Fruit fly (Drosophila melanogaster) whole organism, embryonic: ENCODE data around the gene HHEX.

ENCODE experiments used
- Aef1 ChIP-seq: fragments of 200-800 bp; sonication (Bioruptor generic); IDR thresholded peaks from 3 replicates; pipeline ENCODE4 v1.3.6; 2022; ENCODE audit warnings: missing biosample characterization, missing genetic modification characterization
- B-H2 ChIP-seq: fragments of 200-800 bp; sonication (Bioruptor generic); optimal IDR thresholded peaks from 2 replicates; lab custom pipeline; 2018; ENCODE audit warnings: missing biosample characterization, mild to moderate bottlenecking, missing genetic modification characterization
- CG10321 ChIP-seq: fragments of 200-800 bp; sonication (Bioruptor generic); IDR thresholded peaks from 2 replicates; pipeline ENCODE4 v1.3.6; 2022; ENCODE audit warnings: missing biosample characterization, missing genetic modification characterization
- CG10959 ChIP-seq: fragments of 200-800 bp; sonication (Bioruptor generic); IDR thresholded peaks from 2 replicates; pipeline ENCODE4 v1.3.6; 2022; ENCODE audit warnings: missing biosample characterization, missing genetic modification characterization
- CG11695 ChIP-seq: fragments of 200-800 bp; sonication (Bioruptor generic); IDR thresholded peaks from 3 replicates; pipeline ENCODE4 v1.3.6; 2022; ENCODE audit warnings: missing biosample characterization, missing genetic modification characterization
- CG12391 ChIP-seq: fragments of 200-800 bp; sonication (Bioruptor generic); optimal IDR thresholded peaks from 3 replicates; lab custom pipeline; 2018; ENCODE audit warnings: missing biosample characterization, mild to moderate bottlenecking, missing genetic modification characterization, moderate library complexity
- CG13296 ChIP-seq: fragments of 200-800 bp; sonication (Bioruptor generic); optimal IDR thresholded peaks from 3 replicates; lab custom pipeline; 2018; ENCODE audit warnings: missing biosample characterization, mild to moderate bottlenecking, missing genetic modification characterization
- CG15479 ChIP-seq: fragments of 200-800 bp; sonication (Bioruptor generic); optimal IDR thresholded peaks from 3 replicates; lab custom pipeline; 2019; ENCODE audit warnings: missing biosample characterization, mild to moderate bottlenecking, missing genetic modification characterization, moderate library complexity
- CG16779 ChIP-seq: fragments of 200-800 bp; sonication (Bioruptor generic); IDR thresholded peaks from 2 replicates; pipeline ENCODE4 v1.3.6; 2022; ENCODE audit warnings: missing biosample characterization, missing genetic modification characterization
- CG16815 ChIP-seq: fragments of 200-800 bp; sonication (Bioruptor generic); optimal IDR thresholded peaks from 3 replicates; lab custom pipeline; 2017; ENCODE audit warnings: missing biosample characterization, mild to moderate bottlenecking, missing genetic modification characterization
- CG17359 ChIP-seq: fragments of 200-800 bp; sonication (Bioruptor generic); optimal IDR thresholded peaks from 3 replicates; lab custom pipeline; 2018; ENCODE audit warnings: missing biosample characterization, mild to moderate bottlenecking, missing genetic modification characterization, moderate library complexity
- CG3407 ChIP-seq: fragments of 200-800 bp; sonication (Bioruptor generic); optimal IDR thresholded peaks from 2 replicates; lab custom pipeline; 2018; ENCODE audit warnings: missing biosample characterization, mild to moderate bottlenecking, missing genetic modification characterization
- CG34376 ChIP-seq: fragments of 200-800 bp; sonication (Bioruptor generic); optimal IDR thresholded peaks from 2 replicates; lab custom pipeline; 2018; ENCODE audit warnings: missing biosample characterization, mild to moderate bottlenecking, missing genetic modification characterization
- CG4282 ChIP-seq: fragments of 200-800 bp; sonication (Bioruptor generic); optimal IDR thresholded peaks from 2 replicates; lab custom pipeline; 2016; ENCODE audit warnings: missing biosample characterization, missing genetic modification characterization
- CG4360 ChIP-seq: fragments of 200-800 bp; sonication (Bioruptor generic); IDR thresholded peaks from 2 replicates; pipeline ENCODE4 v1.3.6; 2022; ENCODE audit warnings: missing biosample characterization, missing genetic modification characterization
- CG4617 ChIP-seq: fragments of 200-800 bp; sonication (Bioruptor generic); optimal IDR thresholded peaks from 3 replicates; lab custom pipeline; 2016; ENCODE audit warnings: missing biosample characterization, missing genetic modification characterization, borderline replicate concordance
- CG7271 ChIP-seq: fragments of 200-800 bp; sonication (Bioruptor generic); optimal IDR thresholded peaks from 2 replicates; lab custom pipeline; 2018; ENCODE audit warnings: missing biosample characterization, mild to moderate bottlenecking, missing genetic modification characterization, moderate library complexity
- CG7786 ChIP-seq: fragments of 200-800 bp; sonication (Bioruptor generic); optimal IDR thresholded peaks from 2 replicates; lab custom pipeline; 2016; ENCODE audit warnings: missing biosample characterization, missing genetic modification characterization
- CG8281 ChIP-seq: fragments of 200-800 bp; sonication (Bioruptor generic); optimal IDR thresholded peaks from 2 replicates; lab custom pipeline; 2018; ENCODE audit warnings: missing biosample characterization, mild to moderate bottlenecking, missing genetic modification characterization, moderate library complexity
- Dbx ChIP-seq: fragments of 200-800 bp; sonication (Bioruptor generic); IDR thresholded peaks from 3 replicates; pipeline ENCODE4 v1.3.6; 2022; ENCODE audit warnings: missing biosample characterization, missing genetic modification characterization
- Dip3 ChIP-seq: fragments of 200-800 bp; sonication (Bioruptor generic); optimal IDR thresholded peaks from 3 replicates; lab custom pipeline; 2016; ENCODE audit warnings: missing biosample characterization, missing genetic modification characterization
- HHEX ChIP-seq: fragments of 200-800 bp; sonication (Bioruptor generic); optimal IDR thresholded peaks from 3 replicates; lab custom pipeline; 2017; ENCODE audit warnings: missing biosample characterization, mild to moderate bottlenecking, missing genetic modification characterization, missing genetic modification reagents
- HmgZ ChIP-seq: fragments of 200-800 bp; sonication (Bioruptor generic); optimal IDR thresholded peaks from 2 replicates; lab custom pipeline; 2018; ENCODE audit warnings: missing biosample characterization, mild to moderate bottlenecking, missing genetic modification characterization
- NFAT ChIP-seq: fragments of 200-800 bp; sonication (Bioruptor generic); IDR thresholded peaks from 2 replicates; pipeline ENCODE4 v1.3.6; 2022; ENCODE audit warnings: missing biosample characterization, missing genetic modification characterization
- NK7.1 ChIP-seq: fragments of 200-800 bp; sonication (Bioruptor generic); optimal IDR thresholded peaks from 3 replicates; lab custom pipeline; 2016; ENCODE audit warnings: missing biosample characterization, missing genetic modification characterization
- Neu2 ChIP-seq: fragments of 200-800 bp; sonication (Bioruptor generic); optimal IDR thresholded peaks from 3 replicates; lab custom pipeline; 2016; ENCODE audit warnings: missing biosample characterization, missing genetic modification characterization, borderline replicate concordance
- Rfx ChIP-seq: fragments of 200-800 bp; sonication (Bioruptor generic); IDR thresholded peaks from 2 replicates; pipeline ENCODE4 v1.3.6; 2022; ENCODE audit warnings: missing biosample characterization, missing genetic modification characterization
- Side ChIP-seq: fragments of 200-800 bp; sonication (Bioruptor generic); optimal IDR thresholded peaks from 2 replicates; lab custom pipeline; 2016; ENCODE audit warnings: missing biosample characterization, missing genetic modification characterization
- Xbp1 ChIP-seq: fragments of 200-800 bp; sonication (Bioruptor generic); optimal IDR thresholded peaks from 3 replicates; lab custom pipeline; 2016; ENCODE audit warnings: missing biosample characterization, mild to moderate bottlenecking, missing genetic modification characterization
- amos ChIP-seq: fragments of 200-800 bp; sonication (Bioruptor generic); IDR thresholded peaks from 2 replicates; pipeline ENCODE4 v1.3.6; 2022; ENCODE audit warnings: missing biosample characterization, missing genetic modification characterization; ENCODE audit not compliant: partially characterized antibody
- ash1 ChIP-seq: fragments of 200-800 bp; sonication (Bioruptor generic); optimal IDR thresholded peaks from 2 replicates; lab custom pipeline; 2018; ENCODE audit warnings: missing biosample characterization, mild to moderate bottlenecking, missing genetic modification characterization
- ato ChIP-seq: fragments of 200-800 bp; sonication (Bioruptor generic); IDR thresholded peaks from 2 replicates; pipeline ENCODE4 v1.3.6; 2022; ENCODE audit warnings: missing biosample characterization, missing genetic modification characterization; ENCODE audit not compliant: partially characterized antibody
- bowl ChIP-seq: fragments of 200-800 bp; sonication (Bioruptor generic); IDR thresholded peaks from 2 replicates; pipeline ENCODE4 v1.3.6; 2022; ENCODE audit warnings: missing biosample characterization, missing genetic modification characterization
- crol ChIP-seq: fragments of 200-800 bp; sonication (Bioruptor generic); IDR thresholded peaks from 2 replicates; pipeline ENCODE4 v1.3.6; 2022; ENCODE audit warnings: missing biosample characterization, missing genetic modification characterization
- disco-r ChIP-seq: fragments of 200-800 bp; sonication (Bioruptor generic); optimal IDR thresholded peaks from 2 replicates; lab custom pipeline; 2016; ENCODE audit warnings: missing biosample characterization, missing genetic modification characterization
- exex ChIP-seq: fragments of 200-800 bp; sonication (Bioruptor generic); optimal IDR thresholded peaks from 4 replicates; lab custom pipeline; 2018; ENCODE audit warnings: missing biosample characterization, mild to moderate bottlenecking, missing genetic modification characterization, moderate library complexity
- gfzf ChIP-seq: fragments of 200-800 bp; sonication (Bioruptor generic); optimal IDR thresholded peaks from 2 replicates; lab custom pipeline; 2016; ENCODE audit warnings: missing biosample characterization, mild to moderate bottlenecking, missing genetic modification characterization, moderate library complexity
- gro ChIP-seq: fragments of 200-800 bp; sonication (Bioruptor generic); optimal IDR thresholded peaks from 2 replicates; lab custom pipeline; 2016; ENCODE audit warnings: missing biosample characterization, missing genetic modification characterization
- gt ChIP-seq: fragments of 200-800 bp; sonication (Bioruptor generic); IDR thresholded peaks from 2 replicates; pipeline ENCODE4 v1.3.6; 2022; ENCODE audit warnings: missing biosample characterization, missing genetic modification characterization
- insv ChIP-seq, 2 experiments: fragments of 200-800 bp; sonication (Bioruptor generic); optimal IDR thresholded peaks; 3 replicates each; lab custom pipeline; 2016 to 2018; ENCODE audit warnings: missing biosample characterization in 2 of 2, missing genetic modification characterization in 2 of 2
- jigr1 ChIP-seq: fragments of 200-800 bp; sonication (Bioruptor generic); IDR thresholded peaks from 3 replicates; pipeline ENCODE4 v1.3.6; 2022; ENCODE audit warnings: missing biosample characterization, missing genetic modification characterization
- kay ChIP-seq: fragments of 200-800 bp; sonication (Bioruptor generic); optimal IDR thresholded peaks from 2 replicates; lab custom pipeline; 2016; ENCODE audit warnings: missing biosample characterization, missing genetic modification characterization
- knrl ChIP-seq: fragments of 200-800 bp; sonication (Bioruptor generic); IDR thresholded peaks from 3 replicates; pipeline ENCODE4 v1.3.6; 2022; ENCODE audit warnings: missing biosample characterization, missing genetic modification characterization; ENCODE audit not compliant: partially characterized antibody
- pho ChIP-seq: fragments of 200-800 bp; sonication (Bioruptor generic); optimal IDR thresholded peaks from 2 replicates; lab custom pipeline; 2016; ENCODE audit warnings: missing biosample characterization, missing genetic modification characterization
- scrt ChIP-seq: fragments of 200-800 bp; sonication (Bioruptor generic); optimal IDR thresholded peaks from 2 replicates; lab custom pipeline; 2018; ENCODE audit warnings: missing biosample characterization, mild to moderate bottlenecking, missing genetic modification characterization, moderate library complexity
- shn ChIP-seq: fragments of 200-800 bp; sonication (Bioruptor generic); optimal IDR thresholded peaks from 3 replicates; lab custom pipeline; 2016; ENCODE audit warnings: missing biosample characterization, missing genetic modification characterization
- yki ChIP-seq: fragments of >200 bp; optimal IDR thresholded peaks from 3 replicates; lab custom pipeline; 2018
- zen2 ChIP-seq: fragments of 200-800 bp; sonication (Bioruptor generic); IDR thresholded peaks from 3 replicates; pipeline ENCODE4 v1.3.6; 2022; ENCODE audit warnings: missing biosample characterization, missing genetic modification characterization; ENCODE audit not compliant: partially characterized antibody
- zfh1 ChIP-seq: fragments of 200-800 bp; sonication (Bioruptor generic); IDR thresholded peaks from 3 replicates; pipeline ENCODE4 v1.3.6; 2022; ENCODE audit warnings: missing biosample characterization, missing genetic modification characterization

Gene HHEX

DNA sequence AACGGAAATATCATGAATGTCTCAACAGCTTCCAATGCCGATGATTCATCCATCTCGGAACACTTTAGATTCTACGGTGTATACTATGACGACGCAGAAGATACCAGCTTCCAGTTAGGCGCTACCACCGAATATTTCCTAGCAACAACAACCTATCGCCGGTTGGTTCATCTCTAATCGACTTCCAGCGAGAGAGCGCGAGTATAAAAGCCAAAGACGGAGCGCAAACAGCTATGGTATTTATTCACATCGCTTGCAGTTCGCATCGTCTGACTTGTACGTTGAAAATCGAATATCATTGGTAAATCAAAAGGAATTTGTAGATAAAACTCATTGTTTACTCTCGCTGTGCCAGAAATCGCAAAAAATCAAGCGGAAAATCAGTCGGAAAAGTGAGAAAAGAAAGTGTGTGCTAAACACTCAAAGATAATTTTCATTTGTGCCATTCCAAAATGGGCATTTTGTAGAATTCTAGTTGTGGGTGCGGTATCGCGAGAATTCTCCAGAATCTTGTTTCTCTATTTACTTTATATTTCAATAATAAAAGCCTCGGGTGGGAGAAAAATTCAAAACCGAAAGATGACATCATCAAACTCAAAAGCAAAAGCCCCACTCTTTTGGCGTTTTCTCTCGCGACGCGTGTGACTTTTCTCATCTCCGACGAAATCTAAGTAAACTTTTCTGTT is 15.6 kb downstream of the HHEX start, which contains the start of gene AnxB9 (continued):
- peak; percentile 19 for TF ChIP-seq HHEX (GFP tag; lab: Kevin White, UChicago)
- peak; percentile 1 for TF ChIP-seq Dip3
- peak; percentile 47; the same call in 2 of the 3 replicates for TF ChIP-seq zfh1 (GFP tag; lab: Robert Waterston, UW)
- TF ChIP-seq HmgZ (tag; lab: Kevin White, UChicago) = peak; percentile 60
- TF ChIP-seq CG7786 = no peak
- no peak for TF ChIP-seq jigr1 (GFP tag; lab: Robert Waterston, UW)
- 0 out of 3 replicates have a peak, but pooled peaks have one; percentile 44 for TF ChIP-seq CG11695 (GFP tag; lab: Robert Waterston, UW)
- TF ChIP-seq CG4360 (GFP tag; lab: Robert Waterston, UW) = peak; percentile 82
- peak; percentile 26 for TF ChIP-seq exex
- TF ChIP-seq Xbp1 (GFP tag; lab: Kevin White, UChicago) = peak; percentile 5
- TF ChIP-seq gt (GFP tag; lab: Robert Waterston, UW) = no peak
- peak; percentile 63 for TF ChIP-seq scrt (GFP tag; lab: Kevin White, UChicago)
- peak; percentile 42 for TF ChIP-seq Side (GFP tag; lab: Kevin White, UChicago)
- peak; percentile 38 for TF ChIP-seq CG3407 (GFP tag; lab: Kevin White, UChicago)
- TF ChIP-seq CG7271 (tag; lab: Kevin White, UChicago) = no peak
- TF ChIP-seq CG10321 (GFP tag; lab: Robert Waterston, UW) = no peak
- peak; percentile 56; the same call in 1 of the 2 replicates for TF ChIP-seq NFAT (GFP tag; lab: Robert Waterston, UW)
- peak; percentile 8 for TF ChIP-seq CG4282
- peak; percentile 34 for TF ChIP-seq B-H2 (GFP tag; lab: Kevin White, UChicago)
- TF ChIP-seq CG10959 (GFP tag; lab: Robert Waterston, UW) = no peak
- no peak for TF ChIP-seq crol (GFP tag; lab: Robert Waterston, UW)
- TF ChIP-seq NK7.1 (GFP tag; lab: Kevin White, UChicago) = peak; percentile 10
- no peak for TF ChIP-seq insv (GFP tag; optimal IDR thresholded peaks at IDR 0.05; lab: Kevin White, UChicago)
- TF ChIP-seq CG34376 (GFP tag; lab: Kevin White, UChicago) = peak; percentile 89
- peak; percentile 5; the same call in 2 of the 3 replicates for TF ChIP-seq knrl
- no peak for TF ChIP-seq Neu2
- TF ChIP-seq CG17359 (tag; lab: Kevin White, UChicago) = peak; percentile 40
- no peak for TF ChIP-seq CG16815
- TF ChIP-seq CG13296 = peak; percentile 48
- TF ChIP-seq gro (GFP tag; lab: Kevin White, UChicago) = peak; percentile 71
- no peak for TF ChIP-seq ash1 (GFP tag; lab: Kevin White, UChicago)
- peak; percentile 39 for TF ChIP-seq ato (GFP tag; lab: Robert Waterston, UW)
- peak; percentile 82; the same call in 1 of the 2 replicates for TF ChIP-seq amos (GFP tag; lab: Robert Waterston, UW)
- peak; percentile 39 for TF ChIP-seq pho (GFP tag; lab: Kevin White, UChicago)
- TF ChIP-seq CG8281 (tag; lab: Kevin White, UChicago) = no peak
- TF ChIP-seq zen2 (GFP tag; lab: Robert Waterston, UW) = peak; percentile 39; the same call in 2 of the 3 replicates
- no peak for TF ChIP-seq CG16779 (GFP tag; lab: Robert Waterston, UW)
- TF ChIP-seq Rfx (GFP tag; lab: Robert Waterston, UW) = peak; percentile 60
- TF ChIP-seq CG15479 (GFP tag; lab: Kevin White, UChicago) = no peak
- peak; percentile 40 for TF ChIP-seq CG4617 (GFP tag; lab: Kevin White, UChicago)
- TF ChIP-seq Dbx = peak; percentile 56; the same call in 2 of the 3 replicates
- TF ChIP-seq CG12391 (tag; lab: Kevin White, UChicago) = peak; percentile 13
- no peak for TF ChIP-seq disco-r
- peak; percentile 19 for TF ChIP-seq shn (GFP tag; lab: Kevin White, UChicago)
- no peak for TF ChIP-seq yki (lab: Kevin White, UChicago)
- no peak for TF ChIP-seq gfzf (GFP tag; lab: Kevin White, UChicago)
- peak; percentile 50; the same call in 2 of the 3 replicates for TF ChIP-seq Aef1 (GFP tag; lab: Robert Waterston, UW)
- no peak for TF ChIP-seq kay
- TF ChIP-seq bowl (GFP tag; lab: Robert Waterston, UW) = 0 out of 2 replicates have a peak, but pooled peaks have one; percentile 23
